Fruit fly (Drosophila melanogaster) whole organism, embryonic: ENCODE measurements around the gene RpL8.

Experiments
- B-H1 ChIP-seq: fragments of 200-800 bp; sonication (Bioruptor generic); IDR thresholded peaks from 3 replicates; pipeline ENCODE4 v1.3.6; 2022; ENCODE audit warnings: missing biosample characterization, missing genetic modification characterization
- BEAF-32 ChIP-seq: fragments of 200-800 bp; sonication (Bioruptor generic); optimal IDR thresholded peaks from 3 replicates; lab custom pipeline; 2017; ENCODE audit warnings: missing biosample characterization, missing genetic modification characterization, mild to moderate bottlenecking, moderate library complexity, missing genetic modification reagents
- CG10462 ChIP-seq: fragments of 200-800 bp; sonication (Bioruptor generic); optimal IDR thresholded peaks from 2 replicates; lab custom pipeline; 2016; ENCODE audit warnings: missing biosample characterization, missing genetic modification characterization
- CG10543 ChIP-seq: fragments of 200-800 bp; sonication (Bioruptor generic); optimal IDR thresholded peaks from 3 replicates; lab custom pipeline; 2017; ENCODE audit warnings: missing biosample characterization, mild to moderate bottlenecking, missing genetic modification characterization, moderate library complexity
- CG10654 ChIP-seq: fragments of 200-800 bp; sonication (Bioruptor generic); optimal IDR thresholded peaks from 2 replicates; lab custom pipeline; 2016; ENCODE audit warnings: missing biosample characterization, missing genetic modification characterization
- CG12071 ChIP-seq: fragments of 200-800 bp; sonication (Bioruptor generic); optimal IDR thresholded peaks from 3 replicates; lab custom pipeline; 2018; ENCODE audit warnings: missing biosample characterization, mild to moderate bottlenecking, missing genetic modification characterization
- CG13424 ChIP-seq: fragments of 200-800 bp; sonication (Bioruptor generic); optimal IDR thresholded peaks from 2 replicates; lab custom pipeline; 2019; ENCODE audit warnings: missing biosample characterization, mild to moderate bottlenecking, missing genetic modification characterization, moderate library complexity
- CG13894 ChIP-seq: fragments of 200-800 bp; sonication (Bioruptor generic); optimal IDR thresholded peaks from 3 replicates; lab custom pipeline; 2018; ENCODE audit warnings: missing biosample characterization, mild to moderate bottlenecking, missing genetic modification characterization, moderate library complexity
- CG15011 ChIP-seq: fragments of 200-800 bp; sonication (Bioruptor generic); optimal IDR thresholded peaks from 3 replicates; lab custom pipeline; 2018; ENCODE audit warnings: missing biosample characterization, mild to moderate bottlenecking, missing genetic modification characterization
- CG1602 ChIP-seq: fragments of 200-800 bp; sonication (Bioruptor generic); optimal IDR thresholded peaks from 3 replicates; lab custom pipeline; 2016; ENCODE audit warnings: missing biosample characterization, missing genetic modification characterization
- CG17568 ChIP-seq: fragments of 200-800 bp; sonication (Bioruptor generic); optimal IDR thresholded peaks from 2 replicates; lab custom pipeline; 2018; ENCODE audit warnings: missing biosample characterization, mild to moderate bottlenecking, missing genetic modification characterization, moderate library complexity
- CG18599 ChIP-seq: fragments of 200-800 bp; sonication (Bioruptor generic); optimal IDR thresholded peaks from 3 replicates; lab custom pipeline; 2017; ENCODE audit warnings: missing biosample characterization, missing genetic modification characterization, mild to moderate bottlenecking, moderate library complexity, missing genetic modification reagents
- CG30403 ChIP-seq: fragments of 200-800 bp; sonication (Bioruptor generic); optimal IDR thresholded peaks from 3 replicates; lab custom pipeline; 2016; ENCODE audit warnings: missing biosample characterization, missing genetic modification characterization
- CG31441 ChIP-seq: fragments of 200-800 bp; sonication (Bioruptor generic); IDR thresholded peaks from 2 replicates; pipeline ENCODE4 v1.3.6; 2022; ENCODE audit warnings: missing biosample characterization, missing genetic modification characterization
- CG8281 ChIP-seq: fragments of 200-800 bp; sonication (Bioruptor generic); optimal IDR thresholded peaks from 2 replicates; lab custom pipeline; 2018; ENCODE audit warnings: missing biosample characterization, mild to moderate bottlenecking, missing genetic modification characterization, moderate library complexity
- CG8765 ChIP-seq: fragments of 200-800 bp; sonication (Bioruptor generic); IDR thresholded peaks from 2 replicates; pipeline ENCODE4 v1.3.6; 2022; ENCODE audit warnings: missing biosample characterization, missing genetic modification characterization
- CG9437 ChIP-seq: fragments of 200-800 bp; sonication (Bioruptor generic); optimal IDR thresholded peaks from 2 replicates; lab custom pipeline; 2018; ENCODE audit warnings: missing biosample characterization, mild to moderate bottlenecking, missing genetic modification characterization
- CHES-1-like ChIP-seq: fragments of 200-800 bp; sonication (Bioruptor generic); optimal IDR thresholded peaks from 2 replicates; lab custom pipeline; 2016; ENCODE audit warnings: missing biosample characterization, missing genetic modification characterization
- D19B ChIP-seq: fragments of 200-800 bp; sonication (Bioruptor generic); optimal IDR thresholded peaks from 2 replicates; lab custom pipeline; 2017; ENCODE audit warnings: missing biosample characterization, mild to moderate bottlenecking, missing genetic modification characterization
- Dp ChIP-seq: fragments of 200-800 bp; sonication (Bioruptor generic); optimal IDR thresholded peaks from 2 replicates; lab custom pipeline; 2018; ENCODE audit warnings: missing biosample characterization, mild to moderate bottlenecking, missing genetic modification characterization, moderate library complexity
- E2f1 ChIP-seq: fragments of 200-800 bp; sonication (Bioruptor generic); IDR thresholded peaks from 2 replicates; pipeline ENCODE4 v1.3.6; 2022; ENCODE audit warnings: missing biosample characterization, missing genetic modification characterization
- ERR ChIP-seq: fragments of 200-800 bp; sonication (Bioruptor generic); optimal IDR thresholded peaks from 2 replicates; lab custom pipeline; 2016; ENCODE audit warnings: missing biosample characterization, missing genetic modification characterization
- Fer2 ChIP-seq: fragments of 200-800 bp; sonication (Bioruptor generic); optimal IDR thresholded peaks from 2 replicates; lab custom pipeline; 2018; ENCODE audit warnings: missing biosample characterization, mild to moderate bottlenecking, missing genetic modification characterization, moderate library complexity
- HLH4C ChIP-seq: fragments of 200-800 bp; sonication (Bioruptor generic); IDR thresholded peaks from 3 replicates; pipeline ENCODE4 v1.3.6; 2022; ENCODE audit warnings: missing biosample characterization, missing genetic modification characterization; ENCODE audit not compliant: partially characterized antibody
- Max ChIP-seq: fragments of 200-800 bp; sonication (Bioruptor generic); optimal IDR thresholded peaks from 2 replicates; lab custom pipeline; 2016; ENCODE audit warnings: missing biosample characterization, mild to moderate bottlenecking, missing genetic modification characterization
- Neu2 ChIP-seq: fragments of 200-800 bp; sonication (Bioruptor generic); optimal IDR thresholded peaks from 3 replicates; lab custom pipeline; 2016; ENCODE audit warnings: missing biosample characterization, missing genetic modification characterization, borderline replicate concordance
- PHDP ChIP-seq: fragments of 200-800 bp; sonication (Bioruptor generic); optimal IDR thresholded peaks from 3 replicates; lab custom pipeline; 2018; ENCODE audit warnings: missing biosample characterization, mild to moderate bottlenecking, missing genetic modification characterization, moderate library complexity
- Sin3A ChIP-seq: fragments of >200 bp; optimal IDR thresholded peaks from 2 replicates; lab custom pipeline; 2018
- Sry-δ ChIP-seq: fragments of 200-800 bp; sonication (Bioruptor generic); optimal IDR thresholded peaks from 2 replicates; lab custom pipeline; 2016; ENCODE audit warnings: missing biosample characterization, missing genetic modification characterization
- Stat92E ChIP-seq, 3 experiments: fragments of >200 bp in 2 of 3; fragments of 200-800 bp in 1 of 3; sonication (Bioruptor generic) in 1 of 3; optimal IDR thresholded peaks; 2 replicates each; lab custom pipeline; 2017 to 2019; ENCODE audit warnings: missing biosample characterization in 3 of 3, missing genetic modification characterization in 3 of 3, mild to moderate bottlenecking in 1 of 3, moderate library complexity in 1 of 3
- ato ChIP-seq: fragments of 200-800 bp; sonication (Bioruptor generic); IDR thresholded peaks from 2 replicates; pipeline ENCODE4 v1.3.6; 2022; ENCODE audit warnings: missing biosample characterization, missing genetic modification characterization; ENCODE audit not compliant: partially characterized antibody
- bab2 ChIP-seq: fragments of 200-800 bp; sonication (Bioruptor generic); optimal IDR thresholded peaks from 2 replicates; lab custom pipeline; 2016; ENCODE audit warnings: missing biosample characterization, missing genetic modification characterization
- cad ChIP-seq: fragments of >200 bp; optimal IDR thresholded peaks from 2 replicates; lab custom pipeline; 2017; ENCODE audit warnings: missing biosample characterization, missing genetic modification characterization
- fd96Cb ChIP-seq: fragments of 200-800 bp; sonication (Bioruptor generic); optimal IDR thresholded peaks from 2 replicates; lab custom pipeline; 2018; ENCODE audit warnings: missing biosample characterization, mild to moderate bottlenecking, missing genetic modification characterization, moderate library complexity
- ftz-f1 ChIP-seq: fragments of 200-800 bp; sonication (Bioruptor generic); optimal IDR thresholded peaks from 2 replicates; lab custom pipeline; 2016; ENCODE audit warnings: missing biosample characterization, missing genetic modification characterization
- fu2 ChIP-seq: fragments of 200-800 bp; sonication (Bioruptor generic); optimal IDR thresholded peaks from 2 replicates; lab custom pipeline; 2016; ENCODE audit warnings: missing biosample characterization, missing genetic modification characterization
- kah ChIP-seq: fragments of 200-800 bp; sonication (Bioruptor generic); optimal IDR thresholded peaks from 2 replicates; lab custom pipeline; 2018; ENCODE audit warnings: missing biosample characterization, mild to moderate bottlenecking, missing genetic modification characterization
- nerfin-2 ChIP-seq: fragments of 200-800 bp; sonication (Bioruptor generic); IDR thresholded peaks from 2 replicates; pipeline ENCODE4 v1.3.6; 2022; ENCODE audit warnings: missing biosample characterization, missing genetic modification characterization; ENCODE audit not compliant: partially characterized antibody
- nom ChIP-seq: fragments of 200-800 bp; sonication (Bioruptor generic); optimal IDR thresholded peaks from 2 replicates; lab custom pipeline; 2017; ENCODE audit warnings: missing biosample characterization, missing genetic modification characterization, mild to moderate bottlenecking, moderate library complexity, missing genetic modification reagents
- pfk ChIP-seq: fragments of 200-800 bp; sonication (Bioruptor generic); optimal IDR thresholded peaks from 2 replicates; lab custom pipeline; 2018; ENCODE audit warnings: missing biosample characterization, mild to moderate bottlenecking, missing genetic modification characterization, moderate library complexity
- rib ChIP-seq: fragments of 200-800 bp; sonication (Bioruptor generic); IDR thresholded peaks from 2 replicates; pipeline ENCODE4 v1.3.6; 2022; ENCODE audit warnings: missing biosample characterization, missing genetic modification characterization
- ro ChIP-seq: fragments of 200-800 bp; sonication (Bioruptor generic); IDR thresholded peaks from 2 replicates; pipeline ENCODE4 v1.3.6; 2022; ENCODE audit warnings: missing biosample characterization, missing genetic modification characterization
- slbo ChIP-seq: fragments of 200-800 bp; sonication (Bioruptor generic); IDR thresholded peaks from 2 replicates; pipeline ENCODE4 v1.3.6; 2022; ENCODE audit warnings: missing biosample characterization, missing genetic modification characterization
- tap ChIP-seq: fragments of 200-800 bp; optimal IDR thresholded peaks from 3 replicates; lab custom pipeline; 2019; ENCODE audit warnings: missing biosample characterization, mild to moderate bottlenecking, missing genetic modification characterization, moderate library complexity
- tin ChIP-seq: fragments of 200-800 bp; sonication (Bioruptor generic); optimal IDR thresholded peaks from 3 replicates; lab custom pipeline; 2016; ENCODE audit warnings: missing biosample characterization, missing genetic modification characterization
- tio ChIP-seq: fragments of 200-800 bp; sonication (Bioruptor generic); optimal IDR thresholded peaks from 2 replicates; lab custom pipeline; 2017; ENCODE audit warnings: missing biosample characterization, missing genetic modification characterization, inconsistent platforms
- tll ChIP-seq, 2 experiments: fragments of 200-800 bp in 1 of 2; fragments of >200 bp in 1 of 2; sonication (Bioruptor generic) in 1 of 2; optimal IDR thresholded peaks; 2 replicates each; lab custom pipeline; 2017 to 2019; ENCODE audit warnings: missing biosample characterization in 2 of 2, missing genetic modification characterization in 2 of 2, mild to moderate bottlenecking in 1 of 2, moderate library complexity in 1 of 2
- trh ChIP-seq: fragments of 200-800 bp; sonication (Bioruptor generic); optimal IDR thresholded peaks from 2 replicates; lab custom pipeline; 2016; ENCODE audit warnings: missing biosample characterization, missing genetic modification characterization

Gene RpL8

DNA sequence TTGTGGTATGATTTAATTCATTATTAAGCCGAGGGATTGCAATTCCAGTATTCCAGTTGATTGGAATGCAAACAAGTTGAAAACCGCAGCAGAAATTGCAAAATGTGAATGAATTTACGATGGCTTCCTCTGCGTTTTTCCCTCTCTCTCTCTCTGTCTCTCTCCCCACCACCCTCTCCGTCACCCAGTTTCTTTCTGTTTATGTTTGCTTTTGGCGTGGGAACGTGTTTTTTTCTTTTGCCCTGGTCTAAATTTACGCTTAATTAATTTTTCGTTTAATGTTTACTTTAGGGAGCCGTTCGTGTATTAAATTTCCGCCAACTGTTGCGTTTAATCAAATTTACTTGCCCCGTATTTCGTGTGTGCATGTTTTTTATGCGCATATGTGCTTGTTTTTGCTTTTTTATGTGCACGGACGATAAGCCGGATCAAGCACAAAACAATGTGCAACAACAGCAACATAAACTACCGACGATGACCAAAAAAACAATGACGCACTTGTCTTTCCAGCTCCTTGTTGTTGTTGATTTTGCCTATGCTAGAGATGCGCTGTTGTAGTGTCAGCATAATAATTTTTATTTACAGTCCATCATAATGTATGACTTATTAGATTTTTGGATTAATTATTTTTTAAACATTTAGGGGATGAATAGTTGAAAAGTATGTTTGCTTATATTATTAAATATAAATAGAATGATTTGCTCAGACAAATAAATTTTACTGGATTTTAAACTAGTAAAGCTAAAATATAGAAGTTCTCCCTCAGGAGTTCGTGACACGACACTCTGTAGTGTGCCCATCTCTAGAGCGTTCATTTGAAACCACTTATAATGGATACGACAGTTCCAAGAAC, 2.9 kb downstream of the RpL8 start (continued):
- TF ChIP-seq tll (GFP tag; optimal IDR thresholded peaks at IDR 0.05; lab: Kevin White, UChicago): no peak
- TF ChIP-seq CG13894 (tag; lab: Kevin White, UChicago): peak; percentile 77
- peak; percentile 38 for TF ChIP-seq D19B (GFP tag; lab: Kevin White, UChicago)
- peak; percentile 79 for TF ChIP-seq CG18599
- peak; percentile 61 for TF ChIP-seq Sry-δ (GFP tag; lab: Kevin White, UChicago)
- peak; percentile 79 for TF ChIP-seq BEAF-32 (GFP tag; lab: Kevin White, UChicago)
- peak; percentile 62 for TF ChIP-seq Max
- TF ChIP-seq CG8765 (GFP tag; lab: Robert Waterston, UW): no peak
- peak; percentile 60 for TF ChIP-seq fd96Cb (tag; lab: Kevin White, UChicago)
- TF ChIP-seq CG17568: peak; percentile 40
- peak; percentile 52 for TF ChIP-seq CG8281 (tag; lab: Kevin White, UChicago)
- TF ChIP-seq tin (GFP tag; lab: Kevin White, UChicago): peak; percentile 67
- no peak for TF ChIP-seq bab2
- TF ChIP-seq tap (tag; lab: Kevin White, UChicago): peak; percentile 83
- peak; percentile 38 for TF ChIP-seq CG15011
- no peak for TF ChIP-seq Sin3A (lab: Kevin White, UChicago)
- no peak for TF ChIP-seq nom (GFP tag; lab: Kevin White, UChicago)
- TF ChIP-seq CG10654: peak; percentile 24
- TF ChIP-seq nerfin-2 (GFP tag; lab: Robert Waterston, UW): no peak
- TF ChIP-seq ERR (GFP tag; lab: Kevin White, UChicago): no peak
- TF ChIP-seq CG1602 (GFP tag; lab: Kevin White, UChicago): peak; percentile 60
- TF ChIP-seq HLH4C (GFP tag; lab: Robert Waterston, UW): peak; percentile 58; the same call in 2 of the 3 replicates
- peak; percentile 79 for TF ChIP-seq tio (GFP tag; lab: Kevin White, UChicago)
- no peak for TF ChIP-seq Dp (GFP tag; lab: Kevin White, UChicago)
- TF ChIP-seq trh (GFP tag; lab: Kevin White, UChicago): peak; percentile 21
- peak; percentile 25; the same call in 1 of the 2 replicates for TF ChIP-seq rib
- no peak for TF ChIP-seq pfk
- peak; percentile 65 for TF ChIP-seq CG10543
- TF ChIP-seq fu2 (GFP tag; lab: Kevin White, UChicago): no peak
- TF ChIP-seq Stat92E (GFP tag; optimal IDR thresholded peaks at IDR 0.05; lab: Kevin White, UChicago): peak in 1 of 3 experiments; percentile 99
- no peak for TF ChIP-seq ftz-f1 (GFP tag; lab: Kevin White, UChicago)
- peak; percentile 64 for TF ChIP-seq Fer2 (tag; lab: Kevin White, UChicago)
- TF ChIP-seq CG13424: peak; percentile 88
- TF ChIP-seq ato: no peak
- TF ChIP-seq kah (GFP tag; lab: Kevin White, UChicago): no peak
- TF ChIP-seq slbo (GFP tag; lab: Robert Waterston, UW): peak; percentile 83
- TF ChIP-seq ro (GFP tag; lab: Robert Waterston, UW): no peak
- peak; percentile 77 for TF ChIP-seq PHDP (tag; lab: Kevin White, UChicago)
- TF ChIP-seq cad (GFP tag; lab: Kevin White, UChicago): no peak
- peak; percentile 69 for TF ChIP-seq CG31441 (GFP tag; lab: Robert Waterston, UW)
- peak; percentile 52 for TF ChIP-seq CG10462
- TF ChIP-seq CG30403 (GFP tag; lab: Kevin White, UChicago): peak; percentile 87
- peak; percentile 62 for TF ChIP-seq B-H1
- TF ChIP-seq CHES-1-like (GFP tag; lab: Kevin White, UChicago): no peak
- TF ChIP-seq E2f1 (GFP tag; lab: Robert Waterston, UW): peak; percentile 40; the same call in 1 of the 2 replicates
- no peak for TF ChIP-seq Neu2 (GFP tag; lab: Kevin White, UChicago)
- no peak for TF ChIP-seq CG12071 (GFP tag; lab: Kevin White, UChicago)
- TF ChIP-seq CG9437: peak; percentile 69
